Worm (Caenorhabditis elegans): ENCODE data around the gene srg-15.
A peak's percentile ranks its signal among the peaks of the same experiment; 100 is the strongest.

The srg-15 gene

ce11 chrII:8742972-8743371, 32.8 kb upstream of the srg-15 start:
- TF ChIP-seq lin-11 (tag; optimal IDR thresholded peaks at IDR 0.05): peak; percentile 26
- TF ChIP-seq sma-9 (GFP tag; optimal IDR thresholded peaks at IDR 0.05): no peak
- no peak for TF ChIP-seq sma-9 (tag; optimal IDR thresholded peaks at IDR 0.05)
- peak; percentile 34 for TF ChIP-seq C34F6.9 (tag; optimal IDR thresholded peaks at IDR 0.05)
- TF ChIP-seq ama-1 (optimal IDR thresholded peaks at IDR 0.05): no peak
- no peak for TF ChIP-seq unc-62 (GFP tag; optimal IDR thresholded peaks at IDR 0.05)
- TF ChIP-seq lin-39 (tag; optimal IDR thresholded peaks at IDR 0.05): no peak
- no peak for TF ChIP-seq dmd-4 (tag; optimal IDR thresholded peaks at IDR 0.05)
- TF ChIP-seq lin-13 (GFP tag; optimal IDR thresholded peaks at IDR 0.05): peak; percentile 14
- no peak for TF ChIP-seq nhr-6 (tag; optimal IDR thresholded peaks at IDR 0.05)
- peak in 1 of 2 experiments; percentile 49 for TF ChIP-seq lsy-2 (tag; optimal IDR thresholded peaks at IDR 0.05)
- TF ChIP-seq fos-1 (tag; optimal IDR thresholded peaks at IDR 0.05): no peak

ce11 chrII:8742006-8742847, 32.0 kb upstream of the srg-15 start:
- TF ChIP-seq nhr-10 (tag; optimal IDR thresholded peaks at IDR 0.05) (no peak), unc-39 (tag; optimal IDR thresholded peaks at IDR 0.05) (no peak), sem-4 (tag; optimal IDR thresholded peaks at IDR 0.05) (peak; percentile 16), lin-13 (GFP tag; optimal IDR thresholded peaks at IDR 0.05) (peak; percentile 14), nhr-129 (tag; optimal IDR thresholded peaks at IDR 0.05) (peak; percentile 58), ama-1 (optimal IDR thresholded peaks at IDR 0.05) (no peak), alr-1 (tag; optimal IDR thresholded peaks at IDR 0.05) (no peak), F13H6.1 (tag; optimal IDR thresholded peaks at IDR 0.05) (peak; percentile 38), Y55F3AM.14 (GFP tag; optimal IDR thresholded peaks at IDR 0.05) (peak; percentile 73), mdl-1 (tag; optimal IDR thresholded peaks at IDR 0.05) (peak; percentile 89 to 90), peb-1 (tag; optimal IDR thresholded peaks at IDR 0.05) (no peak), nhr-11 (tag; optimal IDR thresholded peaks at IDR 0.05) (no peak), elt-1 (tag; optimal IDR thresholded peaks at IDR 0.05) (no peak), nhr-21 (tag; optimal IDR thresholded peaks at IDR 0.05) (peak; percentile 95), lin-39 (tag; optimal IDR thresholded peaks at IDR 0.05) (no peak), ztf-1 (GFP tag; conservative IDR thresholded peaks at IDR 0.05) (no peak), ceh-82 (tag; optimal IDR thresholded peaks at IDR 0.05) (no peak), nhr-25 (tag; optimal IDR thresholded peaks at IDR 0.05) (peak; percentile 95), skn-1 (tag; optimal IDR thresholded peaks at IDR 0.05) (no peak), sma-9 (GFP tag; optimal IDR thresholded peaks at IDR 0.05) (peak; percentile 98), sma-9 (tag; optimal IDR thresholded peaks at IDR 0.05) (no peak), R02D3.7 (tag; optimal IDR thresholded peaks at IDR 0.05) (no peak), nhr-12 (tag; optimal IDR thresholded peaks at IDR 0.05) (no peak), nhr-237 (tag; optimal IDR thresholded peaks at IDR 0.05) (no peak), mbf-1 (tag; optimal IDR thresholded peaks at IDR 0.05) (no peak), nhr-23 (tag; optimal IDR thresholded peaks at IDR 0.05) (no peak), fos-1 (tag; optimal IDR thresholded peaks at IDR 0.05) (peak; percentile 18), ztf-11 (tag; optimal IDR thresholded peaks at IDR 0.05) (no peak), ztf-4 (tag; optimal IDR thresholded peaks at IDR 0.05) (no peak), snpc-4 (tag; optimal IDR thresholded peaks at IDR 0.05) (no peak), lsy-2 (tag; optimal IDR thresholded peaks at IDR 0.05) (peak in 1 of 2 experiments; percentile 72), blmp-1 (tag; optimal IDR thresholded peaks at IDR 0.05; ENCODE audit: insufficient read depth) (peak; percentile 78), lin-11 (tag; optimal IDR thresholded peaks at IDR 0.05) (no peak), sma-3 (GFP tag; optimal IDR thresholded peaks at IDR 0.05) (no peak), gmeb-1 (tag; optimal IDR thresholded peaks at IDR 0.05) (peak; percentile 66), ceh-16 (tag; optimal IDR thresholded peaks at IDR 0.05) (no peak), nhr-6 (tag; optimal IDR thresholded peaks at IDR 0.05) (peak; percentile 27), unc-55 (GFP tag; optimal IDR thresholded peaks at IDR 0.05) (no peak), mab-5 (tag; optimal IDR thresholded peaks at IDR 0.05) (peak; percentile 14), C34F6.9 (tag; optimal IDR thresholded peaks at IDR 0.05) (peak; percentile 22), egl-27 (tag; optimal IDR thresholded peaks at IDR 0.05) (peak; percentile 38), crh-2 (tag; optimal IDR thresholded peaks at IDR 0.05) (peak; percentile 43), ZK546.5 (tag; optimal IDR thresholded peaks at IDR 0.05) (no peak), elt-3 (tag; optimal IDR thresholded peaks at IDR 0.05) (no peak), nhr-77 (tag; optimal IDR thresholded peaks at IDR 0.05) (no peak), zag-1 (tag; optimal IDR thresholded peaks at IDR 0.05) (no peak), unc-62 (GFP tag; optimal IDR thresholded peaks at IDR 0.05) (no peak), aly-2 (tag; optimal IDR thresholded peaks at IDR 0.05) (no peak), dmd-4 (tag; optimal IDR thresholded peaks at IDR 0.05) (no peak)
